Fruit fly (Drosophila melanogaster) whole organism, larva: ENCODE data around the gene Acat2.

Source experiments
- noc ChIP-seq: fragments of 200-800 bp; sonication (Bioruptor generic); optimal IDR thresholded peaks from 3 replicates; lab custom pipeline; 2019; ENCODE audit warnings: missing biosample characterization, mild to moderate bottlenecking, missing genetic modification characterization, moderate library complexity

Acat2 gene

dm6 chr3L:1332973-1333372, 30.2 kb downstream of the Acat2 start, which contains the start of gene msd5:
Gene msd5 (minus strand): TSS chr3L:1333146.
- no peak for TF ChIP-seq noc (tag; lab: Kevin White, UChicago)

dm6 chr3L:1334571-1335427, 32.1 kb downstream of the Acat2 start, which contains the start of the genes Hmbs and CG2211:
Gene Hmbs (plus strand): TSS chr3L:1334889.
Gene CG2211 (minus strand): TSS chr3L:1335359.
- peak; percentile 82 for TF ChIP-seq noc (tag; lab: Kevin White, UChicago)

- peak; percentile 45 for TF ChIP-seq noc (tag; lab: Kevin White, UChicago)
Observed at dm6 chr3L:1335428-1335764, 32.7 kb downstream of the Acat2 start.

- peak; percentile 84 for TF ChIP-seq noc (tag; lab: Kevin White, UChicago)
Observed at dm6 chr3L:1335989-1336961, 33.5 kb downstream of the Acat2 start.

- peak; percentile 64 for TF ChIP-seq noc (tag; lab: Kevin White, UChicago)
Observed at dm6 chr3L:1342133-1342580, 39.4 kb downstream of the Acat2 start, which contains the start of gene indra. Gene indra (minus strand): TSS chr3L:1342403.

- no peak for TF ChIP-seq noc (tag; lab: Kevin White, UChicago)
Observed at dm6 chr3L:1346956-1347587, 44.3 kb downstream of the Acat2 start.

dm6 chr3L:1348248-1348647, 45.5 kb downstream of the Acat2 start:
- TF ChIP-seq noc (tag; lab: Kevin White, UChicago): no peak

- no peak for TF ChIP-seq noc (tag; lab: Kevin White, UChicago)
Observed at dm6 chr3L:1348935-1349334, 46.2 kb downstream of the Acat2 start.

dm6 chr3L:1349397-1349796, 46.7 kb downstream of the Acat2 start:
- TF ChIP-seq noc (tag; lab: Kevin White, UChicago): no peak

- peak; percentile 21 for TF ChIP-seq noc (tag; lab: Kevin White, UChicago)
Observed at dm6 chr3L:1349942-1350923, 47.5 kb downstream of the Acat2 start.

- no peak for TF ChIP-seq noc (tag; lab: Kevin White, UChicago)
Observed at dm6 chr3L:1350924-1351215, 48.1 kb downstream of the Acat2 start, which contains the start of gene CG9166. Gene CG9166 (plus strand): TSS chr3L:1351116.

- no peak for TF ChIP-seq noc (tag; lab: Kevin White, UChicago)
Observed at dm6 chr3L:1352065-1352464, 49.3 kb downstream of the Acat2 start.

dm6 chr3L:1354214-1354613, 51.5 kb downstream of the Acat2 start:
- no peak for TF ChIP-seq noc (tag; lab: Kevin White, UChicago)
